Worm (Caenorhabditis elegans) whole organism, L3 larva: ENCODE measurements around the gene H35B03.2.
A peak's percentile ranks its signal among the peaks of the same experiment; 100 is the strongest.

Experiments used
- aly-2 ChIP-seq: fragments of 150-350 bp; optimal IDR thresholded peaks from 2 replicates; lab custom pipeline; 2014; ENCODE audit warnings: missing biosample characterization, missing genetic modification characterization
- elt-3 ChIP-seq, 3 experiments: fragments of 150-350 bp in 1 of 3; sonication (generic microtip) in 2 of 3; optimal IDR thresholded peaks; 2 replicates in 2 of 3; 4 replicates in 1 of 3; lab custom pipeline; 2014 to 2017; ENCODE audit warnings: missing biosample characterization in 3 of 3, missing genetic modification characterization in 3 of 3
- lsy-12 ChIP-seq: sonication (generic microtip); optimal IDR thresholded peaks from 2 replicates; lab custom pipeline; 2016; ENCODE audit warnings: mild to moderate bottlenecking, missing genetic modification characterization, missing compliant biosample characterization
- mdl-1 ChIP-seq: fragments of 150-350 bp; optimal IDR thresholded peaks from 2 replicates; lab custom pipeline; 2014; ENCODE audit warnings: missing biosample characterization, missing genetic modification characterization
- snpc-4 ChIP-seq: fragments of 150-350 bp; optimal IDR thresholded peaks from 2 replicates; lab custom pipeline; 2014; ENCODE audit warnings: missing biosample characterization, missing genetic modification characterization
- unc-62 ChIP-seq: fragments of 150-350 bp; sonication (generic microtip); optimal IDR thresholded peaks from 4 replicates; lab custom pipeline; 2014; ENCODE audit warnings: missing biosample characterization, missing genetic modification reagents, missing genetic modification characterization

- TF ChIP-seq lsy-12 (tag; lab: Kevin White, UChicago) (peak; percentile 70), elt-3 (tag; optimal IDR thresholded peaks at IDR 0.05; lab: Kevin White, UChicago) (no peak), unc-62 (GFP tag; lab: Kevin White, UChicago) (no peak), snpc-4 (tag; lab: Kevin White, UChicago) (peak; percentile 19), aly-2 (tag; lab: Kevin White, UChicago) (no peak), mdl-1 (tag; lab: Kevin White, UChicago) (peak; percentile 70)
These were observed 22.6 kb upstream of the H35B03.2 start for ce11 chrIV:5753954-5754543.
